Worm (Caenorhabditis elegans) whole organism, mixed stage, embryonic: Measurements from ENCODE around the gene dars-1.

Experiments
- ces-1 ChIP-seq: fragments of 150-350 bp; optimal IDR thresholded peaks from 2 replicates; lab custom pipeline; 2014; ENCODE audit warnings: missing biosample characterization, missing genetic modification reagents, missing genetic modification characterization
- cnd-1 ChIP-seq: fragments of 200-800 bp; sonication (Bioruptor generic); optimal IDR thresholded peaks from 2 replicates; lab custom pipeline; 2018; ENCODE audit warnings: mild to moderate bottlenecking, missing genetic modification characterization, missing compliant biosample characterization
- mls-2 ChIP-seq: sonication (generic microtip); optimal IDR thresholded peaks from 2 replicates; lab custom pipeline; 2016; ENCODE audit warnings: mild to moderate bottlenecking, missing genetic modification characterization, moderate library complexity, missing compliant biosample characterization
- nhr-237 ChIP-seq: fragments of 150-350 bp; optimal IDR thresholded peaks from 2 replicates; lab custom pipeline; 2014; ENCODE audit warnings: missing biosample characterization, missing genetic modification characterization

DNA sequence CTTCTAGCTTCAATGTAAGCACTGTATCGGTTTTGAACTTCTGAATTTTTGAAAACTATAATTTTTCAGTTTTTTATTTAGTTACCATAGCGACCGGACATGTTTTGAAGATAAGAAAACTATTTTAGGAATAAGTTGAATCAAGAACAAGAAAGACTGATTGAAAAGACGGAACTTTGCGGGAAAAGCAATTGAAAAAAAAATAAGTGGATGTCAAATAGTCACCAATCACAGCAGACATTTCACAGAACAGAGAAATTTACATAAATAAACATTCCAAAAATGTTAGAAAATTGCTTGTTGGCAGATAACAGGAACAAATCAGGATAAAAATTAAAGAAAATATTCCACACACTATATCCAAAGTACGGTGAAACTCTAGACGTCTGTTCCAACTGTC lies 41.2 kb downstream of the dars-1 start, which contains the start of gene F54C8.6:
- TF ChIP-seq mls-2 (tag; lab: Kevin White, UChicago) (no peak), ces-1 (GFP tag; lab: Kevin White, UChicago) (no peak), nhr-237 (tag; lab: Kevin White, UChicago) (no peak), cnd-1 (tag; lab: Kevin White, UChicago) (no peak)
